Worm (Caenorhabditis elegans) whole organism, L3 larva: ENCODE measurements around the gene Y36E3A.2.
A peak's percentile ranks its signal among the peaks of the same experiment; 100 is the strongest.

Source experiments
- R02D3.7 ChIP-seq: fragments of 150-350 bp; optimal IDR thresholded peaks from 2 replicates; lab custom pipeline; 2014; ENCODE audit warnings: missing biosample characterization, missing genetic modification characterization
- ama-1 ChIP-seq: fragments of 150-350 bp; optimal IDR thresholded peaks from 2 replicates; lab custom pipeline; 2018
- ceh-16 ChIP-seq: sonication (generic microtip); optimal IDR thresholded peaks from 2 replicates; lab custom pipeline; 2017; ENCODE audit warnings: missing biosample characterization, missing genetic modification characterization
- ceh-82 ChIP-seq: fragments of 150-350 bp; optimal IDR thresholded peaks from 2 replicates; lab custom pipeline; 2014; ENCODE audit warnings: missing biosample characterization, missing genetic modification characterization
- ceh-9 ChIP-seq: sonication (generic microtip); optimal IDR thresholded peaks from 2 replicates; lab custom pipeline; 2018; ENCODE audit warnings: missing biosample characterization, missing genetic modification characterization
- egl-27 ChIP-seq: sonication (generic microtip); optimal IDR thresholded peaks from 4 replicates; lab custom pipeline; 2017; ENCODE audit warnings: missing biosample characterization, missing genetic modification reagents, missing genetic modification characterization
- egl-5 ChIP-seq: fragments of 150-350 bp; optimal IDR thresholded peaks from 2 replicates; lab custom pipeline; 2017; ENCODE audit warnings: missing biosample characterization, missing genetic modification reagents, missing genetic modification characterization, inconsistent platforms
- elt-3 ChIP-seq, 3 experiments: fragments of 150-350 bp in 1 of 3; sonication (generic microtip) in 2 of 3; optimal IDR thresholded peaks; 2 replicates in 2 of 3; 4 replicates in 1 of 3; lab custom pipeline; 2014 to 2017; ENCODE audit warnings: missing biosample characterization in 3 of 3, missing genetic modification characterization in 3 of 3
- eor-1 ChIP-seq, 2 experiments: fragments of 150-350 bp; optimal IDR thresholded peaks; 2 replicates each; lab custom pipeline; 2014 to 2018; ENCODE audit warnings: missing biosample characterization in 2 of 2, missing genetic modification characterization in 2 of 2
- fkh-10 ChIP-seq: sonication (generic microtip); optimal IDR thresholded peaks from 2 replicates; lab custom pipeline; 2017; ENCODE audit warnings: missing biosample characterization, missing genetic modification reagents, missing genetic modification characterization
- fkh-2 ChIP-seq: fragments of 150-350 bp; optimal IDR thresholded peaks from 2 replicates; lab custom pipeline; 2014; ENCODE audit warnings: missing biosample characterization, missing genetic modification reagents, missing genetic modification characterization
- lsy-12 ChIP-seq: sonication (generic microtip); optimal IDR thresholded peaks from 2 replicates; lab custom pipeline; 2016; ENCODE audit warnings: mild to moderate bottlenecking, missing genetic modification characterization, missing compliant biosample characterization
- mml-1 ChIP-seq: fragments of 150-350 bp; sonication (generic microtip); optimal IDR thresholded peaks from 3 replicates; lab custom pipeline; 2014; ENCODE audit warnings: missing biosample characterization, missing genetic modification characterization
- nfya-1 ChIP-seq: sonication (generic microtip); optimal IDR thresholded peaks from 2 replicates; lab custom pipeline; 2017; ENCODE audit warnings: missing genetic modification characterization, mild to moderate bottlenecking, missing compliant biosample characterization, antibody characterized with exemption, moderate library complexity; ENCODE audit not compliant: insufficient read depth
- nhr-11 ChIP-seq: fragments of 150-350 bp; optimal IDR thresholded peaks from 2 replicates; lab custom pipeline; 2014; ENCODE audit warnings: missing biosample characterization, missing genetic modification characterization
- nhr-23 ChIP-seq: fragments of 150-350 bp; optimal IDR thresholded peaks from 2 replicates; lab custom pipeline; 2014; ENCODE audit warnings: missing biosample characterization, missing genetic modification reagents, missing genetic modification characterization
- nhr-25 ChIP-seq: sonication (generic microtip); optimal IDR thresholded peaks from 2 replicates; lab custom pipeline; 2017; ENCODE audit warnings: missing biosample characterization, missing genetic modification characterization
- nhr-43 ChIP-seq: sonication (generic microtip); optimal IDR thresholded peaks from 2 replicates; lab custom pipeline; 2016; ENCODE audit warnings: mild to moderate bottlenecking, missing genetic modification characterization, missing compliant biosample characterization; ENCODE audit not compliant: poor library complexity, severe bottlenecking
- nhr-76 ChIP-seq: fragments of 150-350 bp; sonication (generic microtip); optimal IDR thresholded peaks from 5 replicates; lab custom pipeline; 2014; ENCODE audit warnings: missing biosample characterization, missing genetic modification characterization
- pha-4 ChIP-seq: fragments of 150-350 bp; optimal IDR thresholded peaks from 2 replicates; lab custom pipeline; 2014; ENCODE audit warnings: missing biosample characterization, missing genetic modification reagents, missing genetic modification characterization
- pqm-1 ChIP-seq: fragments of 150-350 bp; optimal IDR thresholded peaks from 2 replicates; lab custom pipeline; 2017; ENCODE audit warnings: missing biosample characterization, missing genetic modification characterization, inconsistent platforms
- sea-2 ChIP-seq: fragments of 150-350 bp; sonication (generic microtip); optimal IDR thresholded peaks from 4 replicates; lab custom pipeline; 2014; ENCODE audit warnings: missing biosample characterization, missing genetic modification reagents, missing genetic modification characterization
- skn-1 ChIP-seq: fragments of 150-350 bp; optimal IDR thresholded peaks from 2 replicates; lab custom pipeline; 2014; ENCODE audit warnings: missing biosample characterization, missing genetic modification characterization
- snpc-4 ChIP-seq: fragments of 150-350 bp; optimal IDR thresholded peaks from 2 replicates; lab custom pipeline; 2014; ENCODE audit warnings: missing biosample characterization, missing genetic modification characterization
- tbx-2 ChIP-seq: sonication (generic microtip); optimal IDR thresholded peaks from 2 replicates; lab custom pipeline; 2016; ENCODE audit warnings: mild to moderate bottlenecking, missing genetic modification characterization, missing compliant biosample characterization
- unc-39 ChIP-seq: sonication (generic microtip); optimal IDR thresholded peaks from 4 replicates; lab custom pipeline; 2017; ENCODE audit warnings: missing biosample characterization, missing genetic modification characterization
- unc-62 ChIP-seq: fragments of 150-350 bp; sonication (generic microtip); optimal IDR thresholded peaks from 4 replicates; lab custom pipeline; 2014; ENCODE audit warnings: missing biosample characterization, missing genetic modification reagents, missing genetic modification characterization
- zag-1 ChIP-seq: fragments of 150-350 bp; optimal IDR thresholded peaks from 2 replicates; lab custom pipeline; 2014; ENCODE audit warnings: missing biosample characterization, missing genetic modification characterization

Gene Y36E3A.2

DNA sequence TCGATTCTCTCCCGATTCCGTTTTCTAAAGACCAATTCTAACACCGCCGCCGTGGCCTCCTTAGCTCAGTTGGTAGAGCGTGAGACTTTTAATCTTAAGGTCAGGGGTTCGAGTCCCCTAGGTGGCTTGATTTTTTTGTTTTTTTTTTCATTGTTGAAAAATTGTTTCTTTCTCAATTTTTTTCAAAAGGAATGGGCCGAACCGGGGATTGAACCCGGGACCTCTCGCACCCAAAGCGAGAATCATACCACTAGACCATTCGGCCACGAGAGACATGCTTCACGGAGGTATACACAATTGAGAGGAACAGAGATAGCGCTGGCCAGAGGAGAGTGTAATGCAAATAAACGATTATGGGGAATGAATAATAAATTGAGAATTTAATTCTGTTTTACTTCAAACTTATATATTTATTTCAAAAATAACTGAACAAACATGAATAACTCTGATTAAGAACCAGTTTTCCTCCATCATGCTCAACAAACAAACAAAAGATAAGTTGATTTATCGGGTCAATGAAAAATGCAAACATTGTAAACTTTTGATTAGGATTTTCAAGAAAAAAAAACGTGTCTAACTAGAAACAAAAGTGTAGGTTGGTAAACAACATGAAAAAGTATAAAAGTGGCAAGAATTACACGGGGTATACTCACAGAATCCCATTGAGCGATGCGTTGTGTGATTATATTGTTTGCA, 39.3 kb downstream of the Y36E3A.2 start, which contains the start of gene pqn-71 (continued):
- TF ChIP-seq ceh-82 (tag; lab: Kevin White, UChicago) (peak; percentile 40), ceh-16 (tag; lab: Kevin White, UChicago) (no peak), mml-1 (tag; lab: Kevin White, UChicago) (no peak), sea-2 (GFP tag; lab: Kevin White, UChicago) (no peak), nhr-23 (peak; percentile 81), fkh-10 (GFP tag; lab: Kevin White, UChicago) (no peak), skn-1 (tag; lab: Kevin White, UChicago) (peak; percentile 70), eor-1 (tag; optimal IDR thresholded peaks at IDR 0.05; lab: Kevin White, UChicago) (no peak), ceh-9 (tag; lab: Kevin White, UChicago) (no peak), unc-39 (no peak), lsy-12 (tag; lab: Kevin White, UChicago) (peak; percentile 71), pqm-1 (tag; lab: Kevin White, UChicago) (peak; percentile 68), nhr-76 (tag; lab: Kevin White, UChicago) (peak; percentile 76), ama-1 (no peak), elt-3 (tag; optimal IDR thresholded peaks at IDR 0.05; lab: Kevin White, UChicago) (peak in 1 of 3 experiments; percentile 76), snpc-4 (tag; lab: Kevin White, UChicago) (peak; percentile 64)

DNA sequence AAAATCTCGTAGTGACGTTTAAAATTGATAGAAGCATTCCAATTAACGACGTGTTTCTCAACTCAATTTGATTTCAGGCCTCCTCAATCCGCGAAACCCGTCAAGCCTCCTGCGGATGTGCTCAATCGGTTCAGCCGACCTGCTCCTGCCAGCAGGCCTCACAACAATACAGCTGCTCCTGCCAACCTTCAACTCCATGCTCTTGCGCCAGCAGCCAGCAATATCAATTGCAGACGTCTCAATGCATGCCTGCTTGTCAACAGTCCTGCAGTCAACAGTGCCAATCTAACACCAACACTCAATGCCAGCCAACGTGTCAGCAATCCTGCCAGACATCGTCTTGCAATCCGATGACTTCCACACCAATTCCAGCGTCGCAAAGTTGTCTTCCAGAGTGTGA, 40.2 kb downstream of the Y36E3A.2 start:
- no peak for TF ChIP-seq egl-27 (tag; lab: Kevin White, UChicago)
- TF ChIP-seq, all 47 proteins: peak for 0

DNA sequence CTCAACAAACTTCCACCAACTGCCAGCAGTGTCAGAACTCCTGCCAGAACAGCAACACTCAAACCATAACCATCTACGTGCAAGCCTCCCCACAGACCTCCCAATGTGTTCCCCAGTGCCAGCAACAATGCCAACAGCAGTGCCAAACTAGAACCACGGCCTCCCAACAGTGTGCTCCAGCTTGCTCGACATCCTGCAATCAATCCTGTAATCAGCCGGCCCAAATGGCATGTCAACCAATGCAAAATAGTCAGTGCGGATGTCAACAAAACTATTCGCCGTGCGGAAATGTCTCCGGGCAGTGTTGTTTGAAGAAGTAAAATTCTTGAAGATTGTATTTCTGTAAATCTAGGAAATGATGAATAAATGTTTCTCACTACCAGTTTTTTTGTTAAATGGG, 40.9 kb downstream of the Y36E3A.2 start:
- no peak for TF ChIP-seq nfya-1 (tag; lab: Kevin White, UChicago)
- TF ChIP-seq R02D3.7: no peak
- TF ChIP-seq lsy-12 (tag; lab: Kevin White, UChicago): no peak
- no peak for TF ChIP-seq fkh-2 (tag; lab: Kevin White, UChicago)
- no peak for TF ChIP-seq pha-4
- no peak for TF ChIP-seq nhr-43 (tag; lab: Kevin White, UChicago)
- no peak for TF ChIP-seq nhr-25 (tag; lab: Kevin White, UChicago)
- TF ChIP-seq fkh-10 (GFP tag; lab: Kevin White, UChicago): no peak
- TF ChIP-seq ceh-9 (tag; lab: Kevin White, UChicago): no peak
- no peak for TF ChIP-seq unc-62 (GFP tag; lab: Kevin White, UChicago)

DNA sequence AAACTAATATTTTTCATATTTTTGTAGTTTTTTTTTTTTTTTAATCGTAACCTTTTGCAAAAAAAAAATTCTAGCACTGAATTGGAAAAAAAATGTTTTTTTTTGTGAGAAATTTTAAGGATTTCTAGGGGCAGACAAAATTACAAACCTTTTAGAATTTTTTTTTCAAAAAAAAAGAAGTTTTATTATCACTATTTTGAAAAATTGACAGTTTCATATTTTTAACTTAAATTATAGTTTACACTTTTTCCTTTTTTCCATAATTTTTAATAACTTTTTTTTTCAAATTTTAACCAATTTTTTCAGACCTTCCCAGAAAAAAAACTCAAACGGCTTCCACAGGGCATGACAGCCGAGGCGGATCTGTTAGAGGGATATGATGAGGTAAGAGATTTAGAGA, 45.2 kb downstream of the Y36E3A.2 start, which contains the start of gene dpf-1:
TSS of gene dpf-1 (plus strand) at position 301 of the 400 bp plus-strand sequence.
- TF ChIP-seq egl-5 (no peak), nhr-11 (tag; lab: Kevin White, UChicago) (no peak), snpc-4 (tag; lab: Kevin White, UChicago) (no peak), elt-3 (tag; optimal IDR thresholded peaks at IDR 0.05; lab: Kevin White, UChicago) (no peak), zag-1 (tag; lab: Kevin White, UChicago) (no peak), lsy-12 (tag; lab: Kevin White, UChicago) (no peak), nfya-1 (tag; lab: Kevin White, UChicago) (no peak), ceh-82 (tag; lab: Kevin White, UChicago) (no peak), nhr-23 (no peak), R02D3.7 (no peak), tbx-2 (tag; lab: Kevin White, UChicago) (no peak), nhr-76 (tag; lab: Kevin White, UChicago) (no peak), ceh-16 (tag; lab: Kevin White, UChicago) (no peak)
